Worm (Caenorhabditis elegans) whole organism, late embryonic: ENCODE results near the gene mep-1.

ENCODE experiments used
- T23F11.4 ChIP-seq: fragments of 200-800 bp; sonication (Bioruptor generic); optimal IDR thresholded peaks from 2 replicates; lab custom pipeline; 2018; ENCODE audit warnings: mild to moderate bottlenecking, missing genetic modification characterization, missing compliant biosample characterization
- ama-1 ChIP-seq: fragments of 150-350 bp; optimal IDR thresholded peaks from 2 replicates; lab custom pipeline; 2014
- ceh-2 ChIP-seq: sonication (generic microtip); optimal IDR thresholded peaks from 2 replicates; lab custom pipeline; 2016; ENCODE audit warnings: missing genotype, missing genetic modification characterization, missing compliant biosample characterization
- elt-2 ChIP-seq: sonication (generic microtip); optimal IDR thresholded peaks from 2 replicates; lab custom pipeline; 2016; ENCODE audit warnings: missing genetic modification reagents, missing genetic modification characterization, missing compliant biosample characterization
- ets-4 ChIP-seq: sonication (generic microtip); optimal IDR thresholded peaks from 2 replicates; lab custom pipeline; 2016; ENCODE audit warnings: missing genetic modification characterization, missing compliant biosample characterization
- eyg-1 ChIP-seq: sonication (generic microtip); optimal IDR thresholded peaks from 2 replicates; lab custom pipeline; 2016; ENCODE audit warnings: missing genotype, missing genetic modification characterization, missing compliant biosample characterization
- hlh-13 ChIP-seq: fragments of 200-800 bp; sonication (Bioruptor generic); optimal IDR thresholded peaks from 2 replicates; lab custom pipeline; 2018; ENCODE audit warnings: mild to moderate bottlenecking, missing genetic modification characterization, missing compliant biosample characterization
- lim-6 ChIP-seq: sonication (generic microtip); optimal IDR thresholded peaks from 2 replicates; lab custom pipeline; 2016; ENCODE audit warnings: missing genetic modification characterization, missing compliant biosample characterization
- nhr-232 ChIP-seq: sonication (generic microtip); optimal IDR thresholded peaks from 2 replicates; lab custom pipeline; 2016; ENCODE audit warnings: missing genetic modification characterization, missing compliant biosample characterization
- pag-3 ChIP-seq: sonication (generic microtip); optimal IDR thresholded peaks from 2 replicates; lab custom pipeline; 2016; ENCODE audit warnings: missing compliant biosample characterization, missing genetic modification characterization, borderline replicate concordance
- pha-4 ChIP-seq: fragments of 150-350 bp; optimal IDR thresholded peaks from 2 replicates; lab custom pipeline; 2018; ENCODE audit warnings: missing biosample characterization, missing genetic modification reagents, missing genetic modification characterization
- ref-2 ChIP-seq: sonication (generic microtip); optimal IDR thresholded peaks from 2 replicates; lab custom pipeline; 2016; ENCODE audit warnings: missing genetic modification characterization, missing compliant biosample characterization

- TF ChIP-seq T23F11.4 (no peak), pag-3 (tag; lab: Kevin White, UChicago) (no peak), ceh-2 (tag; lab: Kevin White, UChicago) (no peak), hlh-13 (GFP tag; lab: Kevin White, UChicago) (no peak), eyg-1 (tag; lab: Kevin White, UChicago) (no peak), ets-4 (tag; lab: Kevin White, UChicago) (no peak), nhr-232 (tag; lab: Kevin White, UChicago) (no peak), elt-2 (tag; lab: Kevin White, UChicago) (no peak), pha-4 (no peak), ref-2 (no peak), lim-6 (no peak), ama-1 (no peak)
Measured at ce11 chrIV:11571374-11571839, 47.0 kb downstream of the mep-1 start.
